Worm (Caenorhabditis elegans) whole organism, young adult: ENCODE data around the gene sru-42.

ENCODE experiments used
- C17E4.6 ChIP-seq: fragments of 200-800 bp; sonication (Bioruptor generic); IDR thresholded peaks from 2 replicates; pipeline ENCODE4 v1.3.6; 2022; ENCODE audit warnings: missing genetic modification reagents, missing genetic modification characterization, missing compliant biosample characterization
- F33H1.4 ChIP-seq: fragments of 200-800 bp; sonication (Bioruptor generic); IDR thresholded peaks from 2 replicates; pipeline ENCODE4 v1.3.6; 2022; ENCODE audit warnings: missing genetic modification reagents, missing genetic modification characterization, missing compliant biosample characterization
- F49E8.2 ChIP-seq: sonication (generic microtip); optimal IDR thresholded peaks from 3 replicates; lab custom pipeline; 2017; ENCODE audit warnings: missing genetic modification characterization, mild to moderate bottlenecking, missing compliant biosample characterization, antibody characterized with exemption, moderate library complexity; ENCODE audit not compliant: insufficient read depth
- F57A8.1 ChIP-seq: fragments of 200-800 bp; sonication (Bioruptor generic); optimal IDR thresholded peaks from 2 replicates; lab custom pipeline; 2018; ENCODE audit warnings: mild to moderate bottlenecking, missing genetic modification characterization, moderate library complexity, missing compliant biosample characterization
- F57C9.4 ChIP-seq: sonication (generic microtip); optimal IDR thresholded peaks from 2 replicates; lab custom pipeline; 2017; ENCODE audit warnings: mild to moderate bottlenecking, missing genetic modification characterization, missing compliant biosample characterization
- Y53F4B.3 ChIP-seq: fragments of 200-800 bp; sonication (Bioruptor generic); IDR thresholded peaks from 2 replicates; pipeline ENCODE4 v1.3.6; 2022; ENCODE audit warnings: missing genetic modification reagents, missing genetic modification characterization, missing compliant biosample characterization
- Y79H2A.3 ChIP-seq: fragments of 200-800 bp; sonication (Bioruptor generic); conservative IDR thresholded peaks from 2 replicates; pipeline ENCODE4 v1.3.6; 2022; ENCODE audit warnings: missing genetic modification reagents, missing genetic modification characterization, missing compliant biosample characterization
- aptf-3 ChIP-seq: fragments of 200-800 bp; sonication (Bioruptor generic); IDR thresholded peaks from 2 replicates; pipeline ENCODE4 v1.3.6; 2022; ENCODE audit warnings: missing genetic modification characterization, missing compliant biosample characterization
- athp-1 ChIP-seq: sonication (generic microtip); optimal IDR thresholded peaks from 2 replicates; lab custom pipeline; 2017; ENCODE audit warnings: mild to moderate bottlenecking, missing genetic modification characterization, missing compliant biosample characterization
- attf-5 ChIP-seq: fragments of 200-800 bp; sonication (Bioruptor generic); optimal IDR thresholded peaks from 2 replicates; lab custom pipeline; 2018; ENCODE audit warnings: mild to moderate bottlenecking, missing genetic modification characterization, missing compliant biosample characterization
- bed-1 ChIP-seq: fragments of 200-800 bp; sonication (Bioruptor generic); IDR thresholded peaks from 2 replicates; pipeline ENCODE4 v1.3.6; 2022; ENCODE audit warnings: missing genetic modification reagents, missing genetic modification characterization, missing compliant biosample characterization
- ceh-40 ChIP-seq: fragments of 200-800 bp; sonication (Bioruptor generic); IDR thresholded peaks from 2 replicates; pipeline ENCODE4 v1.3.6; 2022; ENCODE audit warnings: missing genetic modification characterization, missing compliant biosample characterization
- ceh-58 ChIP-seq: fragments of 200-800 bp; sonication (Bioruptor generic); IDR thresholded peaks from 2 replicates; pipeline ENCODE4 v1.3.6; 2022; ENCODE audit warnings: missing genetic modification characterization, missing compliant biosample characterization
- ceh-79 ChIP-seq: sonication (generic microtip); optimal IDR thresholded peaks from 2 replicates; lab custom pipeline; 2017; ENCODE audit warnings: mild to moderate bottlenecking, missing genetic modification characterization, missing compliant biosample characterization
- ceh-91 ChIP-seq: fragments of 200-800 bp; sonication (Bioruptor generic); IDR thresholded peaks from 2 replicates; pipeline ENCODE4 v1.3.6; 2022; ENCODE audit warnings: missing genetic modification reagents, missing genetic modification characterization, missing compliant biosample characterization
- dox-1 ChIP-seq: fragments of 200-800 bp; sonication (Bioruptor generic); IDR thresholded peaks from 2 replicates; pipeline ENCODE4 v1.3.6; 2022; ENCODE audit warnings: missing genetic modification reagents, missing genetic modification characterization, missing compliant biosample characterization
- efl-1 ChIP-seq: fragments of 150-350 bp; optimal IDR thresholded peaks from 2 replicates; lab custom pipeline; 2014; ENCODE audit warnings: missing biosample characterization, missing genetic modification reagents, missing genetic modification characterization
- egl-44 ChIP-seq: fragments of 200-800 bp; sonication (Bioruptor generic); IDR thresholded peaks from 2 replicates; pipeline ENCODE4 v1.3.6; 2022; ENCODE audit warnings: missing genetic modification reagents, missing genetic modification characterization, missing compliant biosample characterization
- hlh-12 ChIP-seq: sonication (generic microtip); optimal IDR thresholded peaks from 2 replicates; lab custom pipeline; 2016; ENCODE audit warnings: missing genetic modification characterization, missing compliant biosample characterization
- hmg-1.2 ChIP-seq: fragments of 200-800 bp; sonication (Bioruptor generic); IDR thresholded peaks from 2 replicates; pipeline ENCODE4 v1.3.6; 2022; ENCODE audit warnings: missing genetic modification reagents, missing genetic modification characterization, missing compliant biosample characterization
- lag-1 ChIP-seq: fragments of 200-800 bp; sonication (Bioruptor generic); IDR thresholded peaks from 2 replicates; pipeline ENCODE4 v1.3.6; 2022; ENCODE audit warnings: missing genetic modification reagents, missing genetic modification characterization, missing compliant biosample characterization
- let-526 ChIP-seq: fragments of 200-800 bp; sonication (Bioruptor generic); IDR thresholded peaks from 2 replicates; pipeline ENCODE4 v1.3.6; 2022; ENCODE audit warnings: missing genetic modification reagents, missing genetic modification characterization, missing compliant biosample characterization
- lin-54 ChIP-seq: fragments of 200-800 bp; sonication (Bioruptor generic); optimal IDR thresholded peaks from 2 replicates; lab custom pipeline; 2018; ENCODE audit warnings: mild to moderate bottlenecking, missing genetic modification characterization, missing compliant biosample characterization
- madf-3 ChIP-seq: fragments of 200-800 bp; sonication (Bioruptor generic); IDR thresholded peaks from 2 replicates; pipeline ENCODE4 v1.3.6; 2022; ENCODE audit warnings: missing genetic modification reagents, missing genetic modification characterization, missing compliant biosample characterization
- mcd-1 ChIP-seq: fragments of 200-800 bp; sonication (Bioruptor generic); IDR thresholded peaks from 2 replicates; pipeline ENCODE4 v1.3.6; 2022; ENCODE audit warnings: missing genetic modification reagents, missing genetic modification characterization, missing compliant biosample characterization
- mel-28 ChIP-seq: sonication (generic microtip); optimal IDR thresholded peaks from 2 replicates; lab custom pipeline; 2016; ENCODE audit warnings: borderline replicate concordance, mild to moderate bottlenecking, missing genetic modification characterization, missing compliant biosample characterization
- mes-4 ChIP-seq: sonication (generic microtip); optimal IDR thresholded peaks from 2 replicates; lab custom pipeline; 2016; ENCODE audit warnings: missing genotype, missing genetic modification characterization, missing compliant biosample characterization
- mxl-1 ChIP-seq: sonication (generic microtip); optimal IDR thresholded peaks from 2 replicates; lab custom pipeline; 2016; ENCODE audit warnings: missing genetic modification characterization, missing compliant biosample characterization
- nhr-120 ChIP-seq: fragments of 200-800 bp; sonication (Bioruptor generic); IDR thresholded peaks from 2 replicates; pipeline ENCODE4 v1.3.6; 2022; ENCODE audit warnings: missing genetic modification characterization, missing compliant biosample characterization
- pbrm-1 ChIP-seq: fragments of 200-800 bp; sonication (Bioruptor generic); IDR thresholded peaks from 2 replicates; pipeline ENCODE4 v1.3.6; 2022; ENCODE audit warnings: missing genetic modification reagents, missing genetic modification characterization, missing compliant biosample characterization
- rec-8 ChIP-seq, 2 experiments: sonication (generic microtip); optimal IDR thresholded peaks; 2 replicates each; lab custom pipeline; 2016; ENCODE audit warnings: mild to moderate bottlenecking in 2 of 2, missing genetic modification characterization in 2 of 2, missing genetic modification reagents in 2 of 2, missing genotype in 2 of 2, missing biosample characterization in 1 of 2, missing compliant biosample characterization in 1 of 2, moderate library complexity in 1 of 2
- sdz-38 ChIP-seq: sonication (generic microtip); optimal IDR thresholded peaks from 2 replicates; lab custom pipeline; 2016; ENCODE audit warnings: missing genotype, missing genetic modification characterization, missing compliant biosample characterization
- tbx-9 ChIP-seq: sonication (generic microtip); optimal IDR thresholded peaks from 2 replicates; lab custom pipeline; 2016; ENCODE audit warnings: borderline replicate concordance, missing genetic modification characterization, inconsistent platforms, missing compliant biosample characterization
- xnd-1 ChIP-seq: sonication (generic microtip); optimal IDR thresholded peaks from 2 replicates; lab custom pipeline; 2016; ENCODE audit warnings: missing genotype, missing genetic modification reagents, missing genetic modification characterization, missing compliant biosample characterization
- ztf-6 ChIP-seq: fragments of 200-800 bp; sonication (Bioruptor generic); IDR thresholded peaks from 2 replicates; pipeline ENCODE4 v1.3.6; 2022; ENCODE audit warnings: missing genetic modification reagents, missing genetic modification characterization, missing compliant biosample characterization

The sru-42 gene

ce11 chrV:15650167-15650566, at the start of gene sru-42:
sru-42 (plus strand) TSS chrV:15650467.
- no peak for TF ChIP-seq ceh-91
- no peak for TF ChIP-seq ceh-79 (tag; lab: Kevin White, UChicago)
- TF ChIP-seq F57A8.1: no peak
- no peak for TF ChIP-seq rec-8 (tag; optimal IDR thresholded peaks at IDR 0.05; lab: Kevin White, UChicago)
- TF ChIP-seq mel-28 (tag; lab: Kevin White, UChicago): no peak
- no peak for TF ChIP-seq dox-1 (GFP tag; lab: Robert Waterston, UW)
- no peak for TF ChIP-seq let-526 (GFP tag; lab: Robert Waterston, UW)
- TF ChIP-seq mes-4 (tag; lab: Kevin White, UChicago): no peak
- TF ChIP-seq C17E4.6 (GFP tag; lab: Robert Waterston, UW): no peak
- TF ChIP-seq bed-1 (GFP tag; lab: Robert Waterston, UW): no peak
- no peak for TF ChIP-seq lin-54 (GFP tag; lab: Kevin White, UChicago)
- no peak for TF ChIP-seq athp-1 (tag; lab: Kevin White, UChicago)
- no peak for TF ChIP-seq F49E8.2 (tag; lab: Kevin White, UChicago)
- TF ChIP-seq Y53F4B.3: no peak
- TF ChIP-seq sdz-38 (tag; lab: Kevin White, UChicago): no peak
- TF ChIP-seq tbx-9: no peak
- TF ChIP-seq egl-44 (GFP tag; lab: Robert Waterston, UW): no peak
- no peak for TF ChIP-seq ceh-40 (GFP tag; lab: Robert Waterston, UW)

ce11 chrV:15602253-15602652, 48.0 kb upstream of the sru-42 start, which contains the start of gene fbxa-152:
fbxa-152 (minus strand) TSS chrV:15602353.
- TF ChIP-seq pbrm-1 (GFP tag; lab: Robert Waterston, UW) (no peak), efl-1 (GFP tag; lab: Kevin White, UChicago) (no peak), mcd-1 (no peak), madf-3 (no peak), xnd-1 (no peak), mxl-1 (tag; lab: Kevin White, UChicago) (no peak), Y79H2A.3 (GFP tag; lab: Robert Waterston, UW) (no peak)

ce11 chrV:15605045-15605444, 45.2 kb upstream of the sru-42 start, which contains the start of gene fbxa-154:
fbxa-154 (minus strand) TSS chrV:15605145.
- TF ChIP-seq hmg-1.2 (GFP tag; lab: Robert Waterston, UW) (no peak), nhr-120 (no peak), mes-4 (tag; lab: Kevin White, UChicago) (no peak), F57C9.4 (tag; lab: Kevin White, UChicago) (no peak), aptf-3 (GFP tag; lab: Robert Waterston, UW) (no peak), F49E8.2 (tag; lab: Kevin White, UChicago) (no peak), hlh-12 (no peak), athp-1 (tag; lab: Kevin White, UChicago) (no peak), ztf-6 (GFP tag; lab: Robert Waterston, UW) (no peak), ceh-58 (no peak), attf-5 (GFP tag; lab: Kevin White, UChicago) (no peak)

ce11 chrV:15610350-15610940, 39.8 kb upstream of the sru-42 start, which contains the start of the genes fbxa-153 and str-12:
fbxa-153 (minus strand) TSS chrV:15610384.
str-12 (plus strand) TSS chrV:15610890.
- TF ChIP-seq F33H1.4 (GFP tag; lab: Robert Waterston, UW): no peak
- peak; percentile 23; the same call in 1 of the 2 replicates for TF ChIP-seq hmg-1.2 (GFP tag; lab: Robert Waterston, UW)
- TF ChIP-seq lag-1 (GFP tag; lab: Robert Waterston, UW): no peak
- TF ChIP-seq, all 124 proteins: peak for 1
